Fruit fly (Drosophila melanogaster): ENCODE results near the gene Cpr65Ax2.

dm6 chr3L:6141538-6141937 is 9.1 kb downstream of the Cpr65Ax2 start:
- TF ChIP-seq Jra (GFP tag; optimal IDR thresholded peaks at IDR 0.05) (no peak), usp (GFP tag; optimal IDR thresholded peaks at IDR 0.05) (no peak), Vsx2 (GFP tag; optimal IDR thresholded peaks at IDR 0.05; ENCODE audit: partially characterized antibody) (peak; percentile 63)
